Fruit fly (Drosophila melanogaster): ENCODE data around the gene CG12984.

The CG12984 gene

dm6 chr3L:21007364-21008254, 16.1 kb downstream of the CG12984 start (continued):
- TF ChIP-seq CoRest (tag; optimal IDR thresholded peaks at IDR 0.05) (no peak), CG11560 (tag; IDR thresholded peaks at IDR 0.05) (no peak), CG1603 (tag; optimal IDR thresholded peaks at IDR 0.05) (no peak), CG10543 (GFP tag; optimal IDR thresholded peaks at IDR 0.05) (no peak), tna (GFP tag; IDR thresholded peaks at IDR 0.05; ENCODE audit: partially characterized antibody) (no peak), CG8944 (GFP tag; optimal IDR thresholded peaks at IDR 0.05) (no peak), CG4820 (GFP tag; optimal IDR thresholded peaks at IDR 0.05) (no peak), nau (GFP tag; optimal IDR thresholded peaks at IDR 0.05) (no peak), tup (GFP tag; optimal IDR thresholded peaks at IDR 0.05) (no peak), gce (GFP tag; IDR thresholded peaks at IDR 0.05) (0 out of 3 replicates have a peak, but pooled peaks have one; percentile 9), CG10209 (GFP tag; optimal IDR thresholded peaks at IDR 0.05) (peak; percentile 61), Hr78 (GFP tag; optimal IDR thresholded peaks at IDR 0.05) (peak in 1 of 2 experiments; percentile 14), CG12071 (GFP tag; optimal IDR thresholded peaks at IDR 0.05) (no peak), dm (GFP tag; optimal IDR thresholded peaks at IDR 0.05) (no peak), otp (GFP tag; IDR thresholded peaks at IDR 0.05) (peak; percentile 65; the same call in 1 of the 3 replicates), peb (GFP tag; IDR thresholded peaks at IDR 0.05) (no peak), lov (optimal IDR thresholded peaks at IDR 0.05) (no peak), lov (GFP tag; IDR thresholded peaks at IDR 0.05) (peak; percentile 81; the same call in 1 of the 3 replicates), Asciz (GFP tag; optimal IDR thresholded peaks at IDR 0.05) (no peak), inv (GFP tag; IDR thresholded peaks at IDR 0.05; ENCODE audit: partially characterized antibody) (no peak), Dbx (GFP tag; IDR thresholded peaks at IDR 0.05) (no peak), Mrtf (GFP tag; IDR thresholded peaks at IDR 0.05) (no peak), esg (GFP tag; conservative IDR thresholded peaks at IDR 0.05) (no peak), ttk (GFP tag; IDR thresholded peaks at IDR 0.05) (no peak), Tbp (GFP tag; optimal IDR thresholded peaks at IDR 0.05) (no peak), CG9797 (GFP tag; optimal IDR thresholded peaks at IDR 0.05) (no peak), wdn (GFP tag; IDR thresholded peaks at IDR 0.05) (no peak), slbo (GFP tag; IDR thresholded peaks at IDR 0.05) (no peak), H2.0 (GFP tag; IDR thresholded peaks at IDR 0.05) (no peak), twi (tag; optimal IDR thresholded peaks at IDR 0.05) (peak; percentile 30), CG11093 (GFP tag; IDR thresholded peaks at IDR 0.05) (no peak), sug (tag; optimal IDR thresholded peaks at IDR 0.05) (no peak), NFAT (GFP tag; IDR thresholded peaks at IDR 0.05) (no peak), CG9437 (GFP tag; optimal IDR thresholded peaks at IDR 0.05) (no peak), CG10267 (tag; optimal IDR thresholded peaks at IDR 0.05) (no peak), CG3281 (GFP tag; optimal IDR thresholded peaks at IDR 0.05) (no peak)

DNA sequence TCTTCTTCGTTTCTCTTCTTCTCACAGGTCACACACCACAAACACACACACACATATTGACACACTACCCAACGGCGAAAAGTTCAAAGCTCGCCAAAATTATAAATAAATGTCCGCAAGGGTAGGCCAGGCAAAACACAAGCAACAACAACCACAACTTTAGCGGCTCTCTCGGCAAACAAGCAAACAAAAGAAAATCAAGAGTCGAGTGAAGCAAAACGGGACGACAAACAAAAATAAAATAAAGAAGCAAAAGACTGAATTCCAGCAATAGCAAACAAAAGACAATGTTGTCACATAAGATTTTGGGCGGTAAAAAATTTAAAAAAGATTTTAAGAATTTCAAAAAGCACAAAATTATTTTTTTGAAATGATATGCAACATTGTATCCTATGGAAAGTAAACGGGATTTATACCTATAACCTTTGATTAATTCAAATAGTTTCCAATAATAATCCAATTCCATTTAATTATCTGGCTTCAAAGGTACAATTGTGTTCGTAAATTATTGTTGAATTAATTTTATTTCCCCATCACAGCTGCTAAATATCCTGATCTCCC, 16.9 kb downstream of the CG12984 start:
- no peak for TF ChIP-seq CG15696 (tag; optimal IDR thresholded peaks at IDR 0.05)
- peak; percentile 18 for TF ChIP-seq sens (GFP tag)
- peak; percentile 3 for TF ChIP-seq Myb (GFP tag; optimal IDR thresholded peaks at IDR 0.05)
- TF ChIP-seq CG8765 (GFP tag; IDR thresholded peaks at IDR 0.05), result no peak
- TF ChIP-seq CG4360 (GFP tag; IDR thresholded peaks at IDR 0.05), result peak; percentile 69
- 0 out of 2 replicates have a peak, but pooled peaks have one; percentile 14 for TF ChIP-seq Atf6 (GFP tag; IDR thresholded peaks at IDR 0.05)
- no peak for TF ChIP-seq wek (GFP tag; optimal IDR thresholded peaks at IDR 0.05)
- TF ChIP-seq nerfin-1 (tag; optimal IDR thresholded peaks at IDR 0.05), result peak; percentile 36
- TF ChIP-seq gro (GFP tag; optimal IDR thresholded peaks at IDR 0.05), result peak; percentile 9
- no peak for TF ChIP-seq Hand (GFP tag; optimal IDR thresholded peaks at IDR 0.05)
- TF ChIP-seq eve (GFP tag; optimal IDR thresholded peaks at IDR 0.05), result peak in 1 of 2 experiments; percentile 1
- TF ChIP-seq Med (GFP tag), result peak; percentile 54
- TF ChIP-seq gem (tag; optimal IDR thresholded peaks at IDR 0.05), result peak; percentile 9
